Worm (Caenorhabditis elegans) whole organism, L2 larva: Measurements from ENCODE around the gene C43D7.4.

Experiments used
- aly-2 ChIP-seq: fragments of 150-350 bp; optimal IDR thresholded peaks from 2 replicates; lab custom pipeline; 2014; ENCODE audit warnings: missing biosample characterization, missing genetic modification characterization
- ceh-82 ChIP-seq: fragments of 150-350 bp; optimal IDR thresholded peaks from 2 replicates; lab custom pipeline; 2014; ENCODE audit warnings: missing biosample characterization, missing genetic modification characterization
- lin-13 ChIP-seq: fragments of 150-350 bp; optimal IDR thresholded peaks from 2 replicates; lab custom pipeline; 2014; ENCODE audit warnings: missing biosample characterization, missing genetic modification reagents, missing genetic modification characterization
- lsy-2 ChIP-seq, 2 experiments: fragments of 150-350 bp in 1 of 2; sonication (generic microtip) in 1 of 2; optimal IDR thresholded peaks; 2 replicates each; lab custom pipeline; 2014 to 2017; ENCODE audit warnings: missing biosample characterization in 2 of 2, missing genetic modification characterization in 2 of 2
- nhr-237 ChIP-seq: fragments of 150-350 bp; optimal IDR thresholded peaks from 2 replicates; lab custom pipeline; 2014; ENCODE audit warnings: missing biosample characterization, missing genetic modification characterization
- skn-1 ChIP-seq: sonication (generic microtip); optimal IDR thresholded peaks from 2 replicates; lab custom pipeline; 2017; ENCODE audit warnings: missing biosample characterization, missing genetic modification characterization
- unc-39 ChIP-seq: fragments of 150-350 bp; optimal IDR thresholded peaks from 2 replicates; lab custom pipeline; 2014; ENCODE audit warnings: missing biosample characterization, missing genetic modification characterization
- ztf-4 ChIP-seq: fragments of 150-350 bp; optimal IDR thresholded peaks from 2 replicates; lab custom pipeline; 2014; ENCODE audit warnings: missing biosample characterization, missing genetic modification characterization

- TF ChIP-seq ztf-4 (tag; lab: Kevin White, UChicago) (no peak), ceh-82 (tag; lab: Kevin White, UChicago) (no peak), unc-39 (tag; lab: Kevin White, UChicago) (no peak), nhr-237 (no peak), aly-2 (tag; lab: Kevin White, UChicago) (no peak), lsy-2 (tag; optimal IDR thresholded peaks at IDR 0.05; lab: Kevin White, UChicago) (no peak), lin-13 (GFP tag; lab: Kevin White, UChicago) (no peak), skn-1 (no peak)
Measured at ce11 chrV:19337333-19337732, 15.0 kb upstream of the C43D7.4 start.
